Worm (Caenorhabditis elegans) whole organism, L1 larva: ENCODE measurements around the gene Y73F8A.13.
"Not testable (repeated sequence)": the region's sequence is repeated elsewhere in the genome, so short reads cannot be mapped to it uniquely, and the experiment has no call there.

ENCODE experiments used
- pax-3 ChIP-seq: fragments of 200-800 bp; sonication (Bioruptor generic); optimal IDR thresholded peaks from 2 replicates; lab custom pipeline; 2018; ENCODE audit warnings: mild to moderate bottlenecking, missing genetic modification characterization, moderate library complexity, missing compliant biosample characterization
- unc-130 ChIP-seq: fragments of 150-350 bp; optimal IDR thresholded peaks from 2 replicates; lab custom pipeline; 2017; ENCODE audit warnings: missing biosample characterization, missing genetic modification characterization, inconsistent platforms

DNA sequence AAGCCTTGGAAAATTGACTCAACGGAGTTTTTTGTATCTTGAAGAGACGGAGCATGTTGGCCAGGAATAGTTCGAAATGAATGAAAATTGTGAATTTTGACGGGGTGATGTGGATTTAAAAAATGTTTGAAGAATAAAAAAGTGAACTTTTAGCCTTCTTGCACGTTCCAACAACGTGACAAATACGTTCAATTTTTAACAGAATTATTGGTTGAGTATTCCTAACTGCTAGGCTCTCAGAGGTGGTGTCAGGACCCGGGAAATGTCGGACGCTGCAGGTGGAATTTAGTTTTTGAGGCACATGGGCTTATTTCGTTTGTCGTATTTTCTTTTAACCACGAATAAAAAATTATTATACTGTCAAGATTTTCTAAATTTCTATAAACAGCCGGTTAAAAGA, 6.9 kb downstream of the Y73F8A.13 start, which contains the start of gene Y73F8A.14:
- TF ChIP-seq pax-3, unc-130 (tag; lab: Kevin White, UChicago): not testable (repeated sequence)
